Fruit fly (Drosophila melanogaster): ENCODE measurements around the gene Arf1.

The Arf1 gene

DNA sequence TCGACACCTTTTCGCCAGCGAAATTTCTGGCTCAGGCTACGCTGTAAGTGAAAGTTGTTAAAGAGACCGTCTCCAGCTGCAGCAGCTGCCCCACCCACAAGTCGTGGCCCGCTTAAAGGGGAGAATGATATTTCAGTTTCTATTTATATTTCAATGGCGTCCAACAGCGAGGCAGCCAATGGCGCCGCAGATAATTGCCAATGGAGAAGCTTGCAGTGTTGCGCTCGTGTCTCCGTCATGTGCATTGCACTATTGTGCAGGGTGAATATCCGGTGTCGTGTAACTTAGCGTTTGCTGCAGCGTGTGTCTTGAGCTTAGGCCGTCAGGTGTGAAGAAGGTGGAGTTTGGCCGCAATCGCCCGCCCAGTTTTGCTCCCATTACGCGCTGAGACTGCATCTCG lies 50.7 kb downstream of the Arf1 start:
- TF ChIP-seq D19A (tag; optimal IDR thresholded peaks at IDR 0.05) (no peak), Hr51 (GFP tag; optimal IDR thresholded peaks at IDR 0.05) (no peak), Nf-YC (tag; optimal IDR thresholded peaks at IDR 0.05) (peak; percentile 52), sr (GFP tag; IDR thresholded peaks at IDR 0.05) (0 out of 3 replicates have a peak, but pooled peaks have one; percentile 15), CG12071 (GFP tag; optimal IDR thresholded peaks at IDR 0.05) (no peak), CG13296 (GFP tag; optimal IDR thresholded peaks at IDR 0.05) (no peak), CG32772 (GFP tag; IDR thresholded peaks at IDR 0.05) (no peak), bigmax (GFP tag; optimal IDR thresholded peaks at IDR 0.05) (no peak), Drgx (GFP tag; IDR thresholded peaks at IDR 0.05) (peak; percentile 30; the same call in 1 of the 2 replicates), CG17385 (GFP tag; optimal IDR thresholded peaks at IDR 0.05) (no peak), sim (GFP tag; IDR thresholded peaks at IDR 0.05) (no peak), amos (GFP tag; IDR thresholded peaks at IDR 0.05; ENCODE audit: partially characterized antibody) (no peak), CG10147 (GFP tag; optimal IDR thresholded peaks at IDR 0.05) (no peak), CG2889 (GFP tag; IDR thresholded peaks at IDR 0.05) (no peak), fd64A (GFP tag; optimal IDR thresholded peaks at IDR 0.05) (no peak), inv (GFP tag; IDR thresholded peaks at IDR 0.05; ENCODE audit: partially characterized antibody) (0 out of 2 replicates have a peak, but pooled peaks have one; percentile 11), hth (optimal IDR thresholded peaks at IDR 0.05) (no peak), luna (GFP tag; optimal IDR thresholded peaks at IDR 0.05) (no peak), CG34422 (GFP tag; IDR thresholded peaks at IDR 0.05) (no peak), Ptx1 (GFP tag; IDR thresholded peaks at IDR 0.05) (no peak), CG1024 (GFP tag; IDR thresholded peaks at IDR 0.05) (no peak), CG18619 (GFP tag; optimal IDR thresholded peaks at IDR 0.05) (no peak), NFAT (GFP tag; IDR thresholded peaks at IDR 0.05) (0 out of 2 replicates have a peak, but pooled peaks have one; percentile 22), fru (optimal IDR thresholded peaks at IDR 0.05) (no peak), Nf-YB (GFP tag; optimal IDR thresholded peaks at IDR 0.05) (peak; percentile 77), D19B (GFP tag; optimal IDR thresholded peaks at IDR 0.05) (no peak), Dbx (GFP tag; IDR thresholded peaks at IDR 0.05) (no peak), Med (GFP tag) (peak; percentile 27), CTCF (GFP tag; optimal IDR thresholded peaks at IDR 0.05) (no peak), tap (tag; optimal IDR thresholded peaks at IDR 0.05) (no peak), Neu2 (GFP tag; optimal IDR thresholded peaks at IDR 0.05; ENCODE audit: borderline replicate concordance) (no peak), dysf (GFP tag; IDR thresholded peaks at IDR 0.05) (0 out of 3 replicates have a peak, but pooled peaks have one; percentile 6), toy (GFP tag; IDR thresholded peaks at IDR 0.05) (no peak)

DNA sequence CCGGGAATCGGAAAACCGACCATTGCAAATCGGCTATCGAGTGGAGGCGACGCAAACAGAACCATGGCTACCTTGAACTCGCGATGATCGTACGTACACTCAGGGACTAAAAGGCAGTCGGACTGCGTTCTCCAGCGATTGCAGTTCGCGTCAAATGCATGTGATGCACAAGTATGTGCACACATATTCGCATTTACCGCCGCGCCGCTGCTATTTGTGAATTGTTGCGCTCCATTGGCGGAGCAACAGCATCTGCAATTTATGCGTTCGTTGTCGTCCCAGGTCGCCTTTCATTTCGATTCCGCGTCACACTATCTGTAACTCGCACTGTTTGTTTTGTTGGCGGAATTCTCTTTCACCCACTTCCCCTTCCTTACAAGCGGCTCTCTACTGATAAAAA lies 51.8 kb downstream of the Arf1 start:
- TF ChIP-seq Hsf (GFP tag; optimal IDR thresholded peaks at IDR 0.05) (no peak), CG15479 (GFP tag; optimal IDR thresholded peaks at IDR 0.05) (peak; percentile 75), Ets65A (GFP tag) (peak; percentile 5), dysf (GFP tag; IDR thresholded peaks at IDR 0.05) (0 out of 3 replicates have a peak, but pooled peaks have one; percentile 26), mld (GFP tag; IDR thresholded peaks at IDR 0.05; ENCODE audit: partially characterized antibody) (no peak), Hr78 (GFP tag; optimal IDR thresholded peaks at IDR 0.05) (no peak)

Measured in whole organism, embryonic.